Fruit fly (Drosophila melanogaster): ENCODE measurements around the gene ScsbetaA.
A peak's percentile ranks its signal among the peaks of the same experiment; 100 is the strongest.

Gene ScsbetaA

DNA sequence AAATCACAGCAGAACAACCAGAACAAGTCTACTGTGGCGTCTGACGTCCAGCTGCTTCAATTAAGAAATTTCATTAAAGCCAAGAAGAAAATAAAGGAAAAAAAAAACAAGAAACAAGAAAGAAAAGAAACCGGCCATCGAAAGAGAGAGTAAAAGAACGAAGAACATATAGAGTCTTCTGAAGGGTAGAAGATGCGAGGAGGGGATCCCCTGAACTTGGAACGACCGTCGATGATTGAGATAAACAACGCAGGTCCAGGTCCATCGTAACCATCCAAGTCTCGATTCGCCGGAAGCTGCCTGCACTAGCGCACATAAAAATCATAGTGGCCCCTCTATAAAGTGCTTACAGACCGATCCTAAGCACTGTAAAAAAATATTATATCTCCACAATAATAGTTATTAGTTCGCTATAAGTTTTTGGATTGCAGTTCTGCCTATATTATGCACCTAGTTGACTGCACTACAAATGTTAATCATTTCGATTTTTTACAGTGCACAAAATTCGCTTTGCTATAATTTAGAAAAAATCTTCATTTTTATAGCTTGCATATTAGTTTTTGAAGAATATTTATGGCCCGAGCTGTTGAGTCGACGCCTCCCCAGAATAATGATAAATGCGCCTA is 15.8 kb upstream of the ScsbetaA start (continued):
- TF ChIP-seq ftz-f1 (GFP tag; optimal IDR thresholded peaks at IDR 0.05) (no peak), CG11696 (GFP tag; IDR thresholded peaks at IDR 0.05) (peak; percentile 35; the same call in 1 of the 2 replicates), Sox102F (GFP tag; optimal IDR thresholded peaks at IDR 0.05) (peak; percentile 36), trem (tag; optimal IDR thresholded peaks at IDR 0.05) (peak; percentile 18), Tbp (GFP tag; optimal IDR thresholded peaks at IDR 0.05) (no peak), D19B (GFP tag; optimal IDR thresholded peaks at IDR 0.05) (no peak), repo (GFP tag; optimal IDR thresholded peaks at IDR 0.05) (no peak), wdn (GFP tag; IDR thresholded peaks at IDR 0.05) (no peak), sisA (GFP tag; IDR thresholded peaks at IDR 0.05) (0 out of 2 replicates have a peak, but pooled peaks have one; percentile 15), az2 (GFP tag; optimal IDR thresholded peaks at IDR 0.05) (peak; percentile 25), CG10979 (tag; optimal IDR thresholded peaks at IDR 0.05) (peak; percentile 67), CG17829 (tag; optimal IDR thresholded peaks at IDR 0.05) (no peak), CG12236 (GFP tag; optimal IDR thresholded peaks at IDR 0.05) (peak; percentile 4), CG1603 (tag; optimal IDR thresholded peaks at IDR 0.05) (peak; percentile 38), CG14014 (GFP tag; IDR thresholded peaks at IDR 0.05) (no peak), unpg (GFP tag; optimal IDR thresholded peaks at IDR 0.05) (peak; percentile 30), CG13424 (tag; optimal IDR thresholded peaks at IDR 0.05) (no peak), CG6689 (GFP tag; IDR thresholded peaks at IDR 0.05) (no peak), D (optimal IDR thresholded peaks at IDR 0.05) (no peak), D (GFP tag; optimal IDR thresholded peaks at IDR 0.05) (peak; percentile 18), insv (GFP tag; optimal IDR thresholded peaks at IDR 0.05) (no peak), lola (GFP tag; optimal IDR thresholded peaks at IDR 0.05) (peak in 1 of 3 experiments; percentile 7), gem (tag; optimal IDR thresholded peaks at IDR 0.05) (peak; percentile 44), stc (GFP tag; IDR thresholded peaks at IDR 0.05) (no peak), bsh (GFP tag; optimal IDR thresholded peaks at IDR 0.05) (peak; percentile 37 to 55), Abd-B (GFP tag; optimal IDR thresholded peaks at IDR 0.05) (peak; percentile 19), sens (GFP tag) (peak; percentile 84), CG12155 (GFP tag; optimal IDR thresholded peaks at IDR 0.05) (no peak), ci (GFP tag; IDR thresholded peaks at IDR 0.05) (0 out of 3 replicates have a peak, but pooled peaks have one; percentile 37), CG3995 (GFP tag; optimal IDR thresholded peaks at IDR 0.05) (no peak), Gug (GFP tag; IDR thresholded peaks at IDR 0.05) (peak; percentile 25; the same call in 1 of the 4 replicates), CG4820 (GFP tag; optimal IDR thresholded peaks at IDR 0.05) (peak; percentile 38), CG9727 (GFP tag; optimal IDR thresholded peaks at IDR 0.05) (peak; percentile 13), CG3407 (GFP tag; optimal IDR thresholded peaks at IDR 0.05) (no peak), Xrp1 (GFP tag; IDR thresholded peaks at IDR 0.05) (peak; percentile 59; the same call in 1 of the 2 replicates), hkb (optimal IDR thresholded peaks at IDR 0.05) (no peak), hkb (GFP tag; IDR thresholded peaks at IDR 0.05) (peak; percentile 15; the same call in 1 of the 2 replicates), CG11504 (tag; optimal IDR thresholded peaks at IDR 0.05) (peak; percentile 43), Ets65A (GFP tag) (peak; percentile 64), tin (GFP tag; optimal IDR thresholded peaks at IDR 0.05) (peak; percentile 32), CG1233 (GFP tag; optimal IDR thresholded peaks at IDR 0.05) (peak; percentile 26), chn (GFP tag; optimal IDR thresholded peaks at IDR 0.05) (peak; percentile 41), CG11695 (GFP tag; IDR thresholded peaks at IDR 0.05) (peak; percentile 40; the same call in 1 of the 3 replicates), ham (GFP tag; IDR thresholded peaks at IDR 0.05) (no peak), Blimp-1 (GFP tag; optimal IDR thresholded peaks at IDR 0.05) (peak; percentile 75), crol (GFP tag; IDR thresholded peaks at IDR 0.05) (0 out of 2 replicates have a peak, but pooled peaks have one; percentile 8), Ssrp (tag; optimal IDR thresholded peaks at IDR 0.05) (peak; percentile 21), tio (GFP tag; optimal IDR thresholded peaks at IDR 0.05) (no peak), CG4282 (GFP tag; optimal IDR thresholded peaks at IDR 0.05) (no peak), sr (GFP tag; IDR thresholded peaks at IDR 0.05) (no peak; the same call in 2 of the 3 replicates), phol (tag; optimal IDR thresholded peaks at IDR 0.05) (peak; percentile 25)
